Fruit fly (Drosophila melanogaster) ovary, adult (tissue): ENCODE measurements around the gene CG31515.

Experiments
- CG17801 ChIP-seq: fragments of 200-800 bp; optimal IDR thresholded peaks from 2 replicates; lab custom pipeline; 2019; ENCODE audit warnings: missing biosample characterization, mild to moderate bottlenecking, missing genetic modification characterization, moderate library complexity; ENCODE audit not compliant: partially characterized antibody

Gene CG31515

DNA sequence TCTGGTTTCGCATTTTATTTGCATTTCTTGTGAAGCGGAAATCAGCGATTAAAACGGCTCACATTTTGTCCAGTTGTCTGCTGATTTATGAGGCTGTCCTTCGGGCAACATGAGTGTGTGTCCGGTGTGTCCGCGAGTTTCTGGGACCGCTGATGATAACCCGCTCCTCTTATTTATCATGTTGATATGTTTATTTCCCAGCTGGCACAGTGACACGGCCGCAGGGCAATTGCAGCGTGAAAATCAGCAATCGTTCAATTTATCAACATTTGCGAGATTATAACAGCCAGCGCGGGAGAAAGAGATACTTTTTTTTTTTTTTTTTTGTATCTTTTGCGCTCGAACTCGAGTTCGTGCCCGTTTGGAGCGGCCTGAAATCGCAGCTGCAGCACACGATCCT is 28.3 kb downstream of the CG31515 start:
- no peak for TF ChIP-seq CG17801 (GFP tag; lab: Kevin White, UChicago)

DNA sequence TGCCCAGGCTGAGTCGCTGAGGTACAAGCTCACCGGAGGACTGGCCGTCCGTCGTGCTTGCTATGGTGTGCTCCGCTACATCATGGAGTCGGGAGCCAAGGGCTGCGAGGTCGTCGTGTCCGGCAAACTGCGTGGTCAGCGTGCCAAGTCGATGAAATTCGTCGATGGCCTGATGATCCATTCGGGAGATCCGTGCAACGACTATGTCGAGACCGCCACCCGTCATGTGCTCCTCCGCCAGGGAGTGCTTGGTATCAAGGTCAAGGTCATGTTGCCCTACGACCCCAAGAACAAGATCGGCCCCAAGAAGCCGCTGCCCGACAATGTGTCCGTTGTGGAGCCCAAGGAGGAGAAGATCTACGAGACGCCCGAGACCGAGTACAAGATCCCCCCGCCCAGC is 29.3 kb downstream of the CG31515 start:
- TF ChIP-seq CG17801 (GFP tag; lab: Kevin White, UChicago): no peak

DNA sequence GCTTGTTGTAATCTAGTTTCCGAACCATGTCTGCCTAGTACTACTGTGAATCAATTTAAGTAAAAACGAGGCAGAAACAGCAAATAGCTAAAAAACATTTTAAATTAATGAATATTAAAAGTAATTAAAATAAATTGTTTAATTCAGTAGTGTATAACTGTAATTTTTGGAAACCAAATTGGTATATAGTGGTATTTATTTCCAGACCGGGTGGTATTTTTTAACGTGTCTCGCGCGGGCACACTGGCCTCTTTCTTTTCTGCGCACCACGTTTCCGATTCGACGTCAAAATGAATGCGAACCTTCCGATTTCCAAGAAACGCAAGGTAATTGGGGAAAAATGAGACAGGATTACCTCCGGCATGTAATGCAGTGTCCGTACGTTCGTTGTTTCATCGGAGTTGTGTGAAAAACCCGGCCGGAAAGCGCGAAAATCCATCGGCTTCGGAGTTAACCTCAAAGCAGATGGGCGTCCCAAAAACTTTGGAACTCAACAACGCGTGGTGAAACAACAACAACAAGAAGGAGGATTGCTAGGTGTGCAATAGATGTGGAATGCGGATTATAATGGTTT is 30.0 kb downstream of the CG31515 start, which contains the start of gene RpS3:
Gene RpS3 (plus strand): TSS at position 248 of the 574 bp plus-strand sequence.
- TF ChIP-seq CG17801 (GFP tag; lab: Kevin White, UChicago): peak; percentile 58

dm6 chr3R:23356920-23357386 is 31.7 kb downstream of the CG31515 start:
- peak; percentile 77 for TF ChIP-seq CG17801 (GFP tag; lab: Kevin White, UChicago)

- TF ChIP-seq CG17801 (GFP tag; lab: Kevin White, UChicago): peak; percentile 68
Observed at dm6 chr3R:23355829-23356738, 32.6 kb downstream of the CG31515 start, which contains the start of the genes ATPsynCF6 and Sec13. TSS of gene ATPsynCF6 (minus strand) at chr3R:23356064. TSS of gene Sec13 (plus strand) at chr3R:23356278.

dm6 chr3R:23347432-23348305 is 41.0 kb downstream of the CG31515 start, which contains the start of gene PolE1:
TSS of gene PolE1 (plus strand) at chr3R:23348128.
- peak; percentile 63 for TF ChIP-seq CG17801 (GFP tag; lab: Kevin White, UChicago)

- no peak for TF ChIP-seq CG17801 (GFP tag; lab: Kevin White, UChicago)
Observed at dm6 chr3R:23346893-23347396, 41.8 kb downstream of the CG31515 start.

DNA sequence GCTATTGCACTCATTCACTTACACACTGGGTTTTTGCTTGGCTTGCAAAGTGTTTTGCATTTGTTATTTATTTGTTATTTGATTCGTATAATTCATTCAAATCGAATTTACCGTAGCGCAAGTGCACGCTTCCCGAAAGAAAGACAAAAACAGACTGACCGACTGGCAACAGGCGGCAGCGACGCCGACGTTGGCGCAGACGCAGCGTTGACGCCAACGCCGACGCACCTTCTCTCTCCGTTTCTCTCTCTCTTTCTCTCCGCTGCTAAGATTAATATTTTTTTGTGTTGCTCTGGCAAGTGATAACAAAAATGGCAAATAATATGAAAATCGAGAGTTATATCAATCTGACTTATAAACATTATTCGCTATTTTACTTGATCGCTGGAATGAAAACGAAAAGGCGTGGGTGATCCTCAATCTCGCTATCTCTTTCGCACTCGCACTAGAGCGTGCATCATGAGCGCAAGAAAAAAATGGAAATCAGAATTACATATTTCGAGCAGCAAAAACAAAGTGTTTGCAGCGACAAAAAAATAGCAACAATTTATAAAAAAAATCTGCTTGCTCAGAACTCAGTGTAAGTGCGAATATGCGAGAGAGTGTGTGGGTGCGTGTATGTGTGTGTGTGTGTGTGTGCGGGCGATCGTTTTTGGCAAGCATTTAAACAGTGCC is 42.6 kb downstream of the CG31515 start, which contains the start of gene pnt:
Gene pnt (minus strand): TSS at position 161 of the 675 bp plus-strand sequence.
- peak; percentile 1 for TF ChIP-seq CG17801 (GFP tag; lab: Kevin White, UChicago)

DNA sequence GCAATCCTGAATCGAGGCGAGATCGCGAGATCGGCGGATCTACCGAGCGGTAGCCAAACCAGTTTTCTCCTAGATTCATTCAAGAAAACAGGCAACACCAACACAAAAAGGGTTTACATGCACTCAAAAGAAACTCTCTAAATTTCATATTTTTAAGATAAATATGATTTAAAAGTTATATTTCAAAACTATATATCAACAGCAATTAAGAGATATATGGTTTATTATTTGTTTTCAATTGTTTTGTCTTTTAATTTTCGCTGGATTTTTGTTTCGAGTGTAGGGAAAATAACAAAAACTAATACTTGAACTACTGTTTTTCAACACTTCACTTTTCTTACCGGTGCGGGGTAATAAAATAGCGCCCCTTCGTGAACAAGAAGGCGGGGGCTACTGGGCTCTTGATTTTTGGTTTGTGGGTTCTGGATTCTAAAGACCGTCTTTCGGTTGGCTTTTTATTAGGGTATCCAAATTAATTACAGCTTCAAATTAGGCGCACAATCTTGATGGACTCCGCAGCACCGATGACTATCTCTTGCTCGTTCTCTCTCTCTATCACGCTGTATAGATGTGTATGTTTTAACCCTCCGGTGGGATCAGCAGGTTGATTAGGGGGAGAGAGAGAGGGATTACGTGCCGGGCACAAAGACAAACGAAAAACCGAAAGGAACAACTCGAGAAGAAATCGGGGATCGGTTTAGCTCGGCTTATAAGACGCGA is 43.5 kb downstream of the CG31515 start:
- TF ChIP-seq CG17801 (GFP tag; lab: Kevin White, UChicago): no peak

DNA sequence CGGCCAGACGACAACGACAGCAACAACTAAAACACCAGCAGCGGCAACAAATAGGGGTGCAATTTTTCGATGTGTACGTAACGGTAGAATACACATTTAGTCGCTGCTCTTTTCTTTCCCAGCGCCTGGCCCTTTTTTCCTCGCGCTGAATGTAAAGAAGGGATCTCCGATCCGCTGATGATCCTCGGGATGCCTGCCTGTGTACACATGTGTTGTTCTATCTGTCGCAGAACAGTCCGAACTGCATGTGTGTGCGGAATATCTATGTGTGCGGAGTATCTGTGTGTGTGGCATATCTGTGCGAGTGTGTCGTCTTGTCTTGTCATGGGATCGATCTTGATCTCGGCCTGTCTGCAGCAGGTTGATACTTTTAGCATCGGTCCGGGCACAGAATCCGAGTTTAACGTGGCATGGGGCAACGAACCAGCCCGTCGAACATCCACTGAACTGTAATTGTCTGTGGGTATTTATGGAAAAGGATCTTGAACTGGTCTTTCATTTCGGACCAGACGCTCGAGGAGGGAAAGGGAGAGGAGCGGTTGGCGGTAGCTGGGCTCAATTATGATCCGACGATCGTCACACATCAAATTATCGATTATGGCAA is 44.9 kb downstream of the CG31515 start:
- no peak for TF ChIP-seq CG17801 (GFP tag; lab: Kevin White, UChicago)

- no peak for TF ChIP-seq CG17801 (GFP tag; lab: Kevin White, UChicago)
Observed at dm6 chr3R:23341769-23342352, 46.8 kb downstream of the CG31515 start.

DNA sequence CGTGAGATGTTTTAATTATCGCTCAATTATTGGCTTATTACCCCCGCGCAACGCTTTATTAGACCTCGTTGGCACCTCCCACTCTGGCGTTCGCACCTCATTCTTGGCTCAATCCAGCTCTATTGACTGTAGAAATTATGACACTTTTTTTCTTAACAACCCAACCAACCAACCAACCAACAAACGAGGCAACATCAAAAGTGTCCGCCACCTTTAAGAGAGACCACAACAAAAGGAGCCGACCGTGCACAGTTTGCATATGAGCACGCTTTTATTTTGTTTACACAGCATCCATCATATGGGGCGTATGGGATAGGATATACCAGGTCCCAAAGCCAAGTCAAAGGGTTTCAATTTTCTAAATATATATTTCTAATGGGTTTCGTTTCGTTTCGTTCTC is 48.1 kb downstream of the CG31515 start:
- TF ChIP-seq CG17801 (GFP tag; lab: Kevin White, UChicago): no peak
